Worm (Caenorhabditis elegans): Measurements from ENCODE around the gene syf-3.

- TF ChIP-seq ama-1 (optimal IDR thresholded peaks at IDR 0.05) (no peak), nhr-76 (tag; optimal IDR thresholded peaks at IDR 0.05) (no peak), mdl-1 (tag; optimal IDR thresholded peaks at IDR 0.05) (no peak), nhr-28 (tag; optimal IDR thresholded peaks at IDR 0.05) (no peak), unc-62 (GFP tag; optimal IDR thresholded peaks at IDR 0.05) (no peak), elt-3 (tag; optimal IDR thresholded peaks at IDR 0.05) (no peak), daf-12 (tag; optimal IDR thresholded peaks at IDR 0.05) (no peak), nhr-11 (tag; optimal IDR thresholded peaks at IDR 0.05) (no peak)
Observed at ce11 chrV:5906252-5906651, 33.6 kb upstream of the syf-3 start, which contains the start of gene srd-15.
